Fruit fly (Drosophila melanogaster) whole organism, adult: Measurements from ENCODE around the gene parvin.

Experiments used
- CG12768 ChIP-seq: fragments of 200-800 bp; sonication (Bioruptor generic); optimal IDR thresholded peaks from 2 replicates; lab custom pipeline; 2017; ENCODE audit warnings: missing biosample characterization, missing genetic modification characterization, mild to moderate bottlenecking, moderate library complexity, missing genetic modification reagents
- CG1620 ChIP-seq: fragments of 200-800 bp; sonication (Bioruptor generic); optimal IDR thresholded peaks from 2 replicates; lab custom pipeline; 2016; ENCODE audit warnings: missing biosample characterization, missing genetic modification characterization
- CG5204 ChIP-seq: fragments of 200-800 bp; sonication (Bioruptor generic); optimal IDR thresholded peaks from 2 replicates; lab custom pipeline; 2016; ENCODE audit warnings: missing biosample characterization, missing genetic modification characterization
- Clk ChIP-seq: fragments of 200-800 bp; sonication (Bioruptor generic); optimal IDR thresholded peaks from 2 replicates; lab custom pipeline; 2017; ENCODE audit warnings: missing biosample characterization, missing genetic modification characterization
- Hr96 ChIP-seq: fragments of 200-800 bp; sonication (Bioruptor generic); optimal IDR thresholded peaks from 2 replicates; lab custom pipeline; 2016; ENCODE audit warnings: missing biosample characterization, missing genetic modification characterization
- Mnt ChIP-seq: fragments of 200-800 bp; sonication (Bioruptor generic); optimal IDR thresholded peaks from 2 replicates; lab custom pipeline; 2016; ENCODE audit warnings: missing biosample characterization, mild to moderate bottlenecking, missing genetic modification characterization
- bab1 ChIP-seq: fragments of 200-800 bp; sonication (Bioruptor generic); optimal IDR thresholded peaks from 3 replicates; lab custom pipeline; 2019; ENCODE audit warnings: missing biosample characterization, mild to moderate bottlenecking, missing genetic modification characterization, moderate library complexity
- cnc ChIP-seq, 2 experiments: fragments of >200 bp; optimal IDR thresholded peaks; 2 replicates each; lab custom pipeline; 2017
- kay ChIP-seq: fragments of 200-800 bp; sonication (Bioruptor generic); peaks from one replicate; lab custom pipeline; 2016; ENCODE audit warnings: missing biosample characterization, missing genetic modification characterization, borderline replicate concordance
- tj ChIP-seq: fragments of 200-800 bp; sonication (Bioruptor generic); optimal IDR thresholded peaks from 3 replicates; lab custom pipeline; 2017; ENCODE audit warnings: missing biosample characterization, mild to moderate bottlenecking, missing genetic modification characterization, moderate library complexity

DNA sequence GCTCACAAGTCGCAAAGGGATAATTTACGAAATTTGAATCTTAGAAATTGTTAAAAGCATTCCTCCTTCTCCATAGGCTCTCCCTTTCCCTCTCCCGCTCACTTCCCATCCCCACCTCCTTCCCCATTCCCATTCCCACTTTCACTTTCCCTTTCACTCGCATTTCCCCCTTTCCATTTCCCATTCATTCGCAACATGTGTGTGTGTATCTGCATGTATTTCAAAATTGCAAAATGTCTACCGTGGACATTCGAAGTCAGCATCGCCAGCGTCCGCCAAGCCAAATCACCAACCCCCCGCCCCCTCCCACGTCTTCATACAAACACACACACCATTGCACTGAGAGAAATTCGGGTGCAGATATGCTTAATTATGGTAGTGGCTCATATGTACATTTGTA is 46.0 kb downstream of the parvin start:
- no peak for TF ChIP-seq CG5204 (GFP tag; lab: Kevin White, UChicago)
- no peak for TF ChIP-seq bab1 (GFP tag; lab: Kevin White, UChicago)
- TF ChIP-seq Mnt (GFP tag; lab: Kevin White, UChicago), result no peak
- no peak for TF ChIP-seq tj (GFP tag; lab: Kevin White, UChicago)
- no peak for TF ChIP-seq kay (GFP tag; lab: Kevin White, UChicago)
- TF ChIP-seq Hr96, result no peak
- no peak for TF ChIP-seq CG1620 (GFP tag; lab: Kevin White, UChicago)
- TF ChIP-seq Clk (GFP tag; lab: Kevin White, UChicago), result no peak
- TF ChIP-seq cnc (optimal IDR thresholded peaks at IDR 0.05; lab: Kevin White, UChicago), result no peak
- TF ChIP-seq CG12768 (GFP tag; lab: Kevin White, UChicago), result no peak
